Worm (Caenorhabditis elegans) whole organism, early embryonic: ENCODE measurements around the gene F54F7.14.

Experiments used
- B0310.2 ChIP-seq: sonication (generic microtip); optimal IDR thresholded peaks from 2 replicates; lab custom pipeline; 2016; ENCODE audit warnings: mild to moderate bottlenecking, missing genetic modification characterization, missing compliant biosample characterization
- F13C5.2 ChIP-seq: sonication (generic microtip); optimal IDR thresholded peaks from 2 replicates; lab custom pipeline; 2017; ENCODE audit warnings: mild to moderate bottlenecking, missing genetic modification characterization, inconsistent platforms, missing compliant biosample characterization
- ama-1 ChIP-seq: fragments of 150-350 bp; optimal IDR thresholded peaks from 2 replicates; lab custom pipeline; 2014
- hmbx-1 ChIP-seq: sonication (generic microtip); optimal IDR thresholded peaks from 2 replicates; lab custom pipeline; 2016; ENCODE audit warnings: mild to moderate bottlenecking, missing genetic modification characterization, missing compliant biosample characterization
- scrt-1 ChIP-seq: fragments of 200-800 bp; sonication (Bioruptor generic); IDR thresholded peaks from 2 replicates; pipeline ENCODE4 v1.3.6; 2022; ENCODE audit warnings: missing genetic modification characterization, missing compliant biosample characterization
- sea-1 ChIP-seq: fragments of 200-800 bp; sonication (Bioruptor generic); conservative IDR thresholded peaks from 2 replicates; pipeline ENCODE4 v1.3.6; 2022; ENCODE audit warnings: missing genetic modification characterization, missing compliant biosample characterization
- tbx-11 ChIP-seq: fragments of 200-800 bp; sonication (Bioruptor generic); IDR thresholded peaks from 2 replicates; pipeline ENCODE4 v1.3.6; 2022; ENCODE audit warnings: missing genetic modification characterization, missing compliant biosample characterization

DNA sequence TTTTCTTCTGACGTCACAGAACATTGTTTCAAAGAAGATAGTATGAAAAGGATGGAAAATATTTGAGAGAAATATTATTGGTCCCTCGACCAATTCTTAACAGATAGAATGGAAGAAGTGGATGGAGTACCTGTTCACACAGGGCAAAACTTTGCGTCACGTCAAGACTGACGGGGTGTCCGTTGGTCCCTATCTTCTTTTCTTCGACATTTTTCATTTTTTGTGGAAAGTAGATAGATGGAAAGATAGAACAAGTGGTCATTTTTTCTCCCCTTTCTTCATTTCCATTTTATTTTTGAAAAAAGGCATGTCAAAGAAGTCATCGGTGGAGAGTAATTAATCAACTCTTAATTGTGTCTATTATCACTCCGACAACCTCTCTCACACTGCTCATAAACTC lies 32.0 kb upstream of the F54F7.14 start:
- TF ChIP-seq B0310.2 (tag; lab: Kevin White, UChicago), result no peak
- TF ChIP-seq scrt-1, result no peak
- no peak for TF ChIP-seq tbx-11 (GFP tag; lab: Robert Waterston, UW)
- no peak for TF ChIP-seq sea-1 (GFP tag; lab: Robert Waterston, UW)
- no peak for TF ChIP-seq ama-1 (lab: Kevin White, UChicago)
- no peak for TF ChIP-seq hmbx-1 (tag; lab: Kevin White, UChicago)
- no peak for TF ChIP-seq F13C5.2 (tag; lab: Kevin White, UChicago)
